Worm (Caenorhabditis elegans): ENCODE measurements around the gene Y25C1A.13.
"Not testable (repeated sequence)": the region's sequence is repeated elsewhere in the genome, so short reads cannot be mapped to it uniquely, and the experiment has no call there.

DNA sequence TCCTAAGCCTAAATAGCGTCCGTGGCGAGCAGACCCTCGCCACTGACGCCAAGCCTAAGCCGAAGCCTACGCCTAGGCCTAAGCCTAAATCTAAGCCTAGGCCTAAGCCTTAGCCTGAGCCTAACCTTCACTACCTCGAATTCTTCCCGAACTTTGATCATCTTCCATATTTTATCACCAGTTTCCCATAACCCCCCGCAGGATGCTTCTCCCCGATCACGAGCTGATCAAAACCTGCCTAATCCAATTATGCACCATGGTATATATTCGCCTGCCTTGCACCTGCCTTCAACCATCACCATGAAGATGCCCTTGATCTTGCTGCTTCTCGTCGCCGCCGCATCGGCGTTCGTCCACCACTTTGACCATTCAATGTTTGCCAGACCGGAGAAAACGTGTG, 15.7 kb upstream of the Y25C1A.13 start, which contains the start of gene ins-31:
- not testable (repeated sequence) for TF ChIP-seq efl-1 (GFP tag; optimal IDR thresholded peaks at IDR 0.05); F22D6.2 (tag; optimal IDR thresholded peaks at IDR 0.05); unc-130 (GFP tag; optimal IDR thresholded peaks at IDR 0.05); unc-62 (GFP tag; optimal IDR thresholded peaks at IDR 0.05); sdz-38 (tag; optimal IDR thresholded peaks at IDR 0.05); nfyb-1 (GFP tag; IDR thresholded peaks at IDR 0.05); snpc-1.3 (tag; optimal IDR thresholded peaks at IDR 0.05; ENCODE audit: insufficient read depth); somi-1 (GFP tag; optimal IDR thresholded peaks at IDR 0.05)

Measured in whole organism, young adult.